Fruit fly (Drosophila melanogaster): ENCODE results near the gene Slu7.

- TF ChIP-seq CG8478 (optimal IDR thresholded peaks at IDR 0.05) (no peak), CTCF (optimal IDR thresholded peaks at IDR 0.05) (no peak)
Measured at dm6 chr3R:29076609-29077008, 37.7 kb upstream of the Slu7 start.
